Worm (Caenorhabditis elegans): ENCODE data around the gene Y53F4B.25.
"Not testable (repeated sequence)": the region's sequence is repeated elsewhere in the genome, so short reads cannot be mapped to it uniquely, and the experiment has no call there.

ce11 chrII:15140881-15141280 is 4.9 kb downstream of the Y53F4B.25 start, which contains the start of gene Y53F4B.26:
- TF ChIP-seq him-1, W03F9.2 (tag; optimal IDR thresholded peaks at IDR 0.05): not testable (repeated sequence)
